Worm (Caenorhabditis elegans) whole organism, L2 larva: Measurements from ENCODE around the gene W06D11.3.
A peak's percentile ranks its signal among the peaks of the same experiment; 100 is the strongest.

ENCODE experiments used
- C34F6.9 ChIP-seq: fragments of 150-350 bp; optimal IDR thresholded peaks from 2 replicates; lab custom pipeline; 2014; ENCODE audit warnings: missing biosample characterization, missing genetic modification characterization
- Y55F3AM.14 ChIP-seq: fragments of 200-800 bp; sonication (Bioruptor generic); optimal IDR thresholded peaks from 2 replicates; lab custom pipeline; 2018; ENCODE audit warnings: mild to moderate bottlenecking, missing genetic modification characterization, missing compliant biosample characterization
- alr-1 ChIP-seq: fragments of 150-350 bp; optimal IDR thresholded peaks from 2 replicates; lab custom pipeline; 2014; ENCODE audit warnings: missing biosample characterization, missing genetic modification characterization
- aly-2 ChIP-seq: fragments of 150-350 bp; optimal IDR thresholded peaks from 2 replicates; lab custom pipeline; 2014; ENCODE audit warnings: missing biosample characterization, missing genetic modification characterization
- ceh-82 ChIP-seq: fragments of 150-350 bp; optimal IDR thresholded peaks from 2 replicates; lab custom pipeline; 2014; ENCODE audit warnings: missing biosample characterization, missing genetic modification characterization
- crh-2 ChIP-seq: sonication (generic microtip); optimal IDR thresholded peaks from 2 replicates; lab custom pipeline; 2017; ENCODE audit warnings: missing biosample characterization, missing genetic modification characterization
- egl-27 ChIP-seq: sonication (generic microtip); optimal IDR thresholded peaks from 3 replicates; lab custom pipeline; 2017; ENCODE audit warnings: missing biosample characterization, missing genetic modification reagents, missing genetic modification characterization
- fos-1 ChIP-seq: fragments of 150-350 bp; optimal IDR thresholded peaks from 2 replicates; lab custom pipeline; 2014; ENCODE audit warnings: missing biosample characterization, missing genetic modification characterization
- gmeb-1 ChIP-seq: fragments of 150-350 bp; optimal IDR thresholded peaks from 2 replicates; lab custom pipeline; 2014; ENCODE audit warnings: missing biosample characterization, missing genetic modification characterization
- nhr-129 ChIP-seq: fragments of 150-350 bp; optimal IDR thresholded peaks from 2 replicates; lab custom pipeline; 2014; ENCODE audit warnings: missing biosample characterization, missing genetic modification characterization
- nhr-21 ChIP-seq: fragments of 150-350 bp; optimal IDR thresholded peaks from 2 replicates; lab custom pipeline; 2014; ENCODE audit warnings: missing biosample characterization, missing genetic modification characterization
- sma-3 ChIP-seq: sonication (generic microtip); optimal IDR thresholded peaks from 2 replicates; lab custom pipeline; 2016; ENCODE audit warnings: missing genetic modification reagents, missing genetic modification characterization, missing compliant biosample characterization
- sma-9 ChIP-seq, 2 experiments: fragments of 150-350 bp in 1 of 2; sonication (generic microtip) in 1 of 2; optimal IDR thresholded peaks; 2 replicates each; lab custom pipeline; 2014 to 2016; ENCODE audit warnings: missing genetic modification characterization in 2 of 2, mild to moderate bottlenecking in 1 of 2, missing biosample characterization in 1 of 2, missing compliant biosample characterization in 1 of 2, missing genetic modification reagents in 1 of 2, moderate library complexity in 1 of 2

The W06D11.3 gene

ce11 chrX:12347822-12348221, 49.3 kb downstream of the W06D11.3 start:
- TF ChIP-seq fos-1 (peak; percentile 21), ceh-82 (tag; lab: Kevin White, UChicago) (no peak), sma-3 (peak; percentile 34), sma-9 (GFP tag; optimal IDR thresholded peaks at IDR 0.05; lab: Kevin White, UChicago) (peak; percentile 55), sma-9 (tag; optimal IDR thresholded peaks at IDR 0.05; lab: Kevin White, UChicago) (no peak), nhr-21 (peak; percentile 31), egl-27 (tag; lab: Kevin White, UChicago) (peak; percentile 19), C34F6.9 (tag; lab: Kevin White, UChicago) (peak; percentile 13), gmeb-1 (tag; lab: Kevin White, UChicago) (no peak), nhr-129 (tag; lab: Kevin White, UChicago) (peak; percentile 61), Y55F3AM.14 (GFP tag; lab: Kevin White, UChicago) (no peak), crh-2 (tag; lab: Kevin White, UChicago) (peak; percentile 35)
- TF ChIP-seq, all 48 proteins: peak for 8

ce11 chrX:12348329-12348728, 49.8 kb downstream of the W06D11.3 start, which contains the start of gene F42F12.14:
TSS of gene F42F12.14 (plus strand) at chrX:12348629.
- TF ChIP-seq alr-1 (tag; lab: Kevin White, UChicago) (no peak), aly-2 (no peak)
